Worm (Caenorhabditis elegans) whole organism, midembryonic: ENCODE results near the gene chil-2.

ENCODE experiments used
- T22C8.4 ChIP-seq: fragments of 200-800 bp; sonication (Bioruptor generic); IDR thresholded peaks from 2 replicates; pipeline ENCODE4 v1.3.6; 2022; ENCODE audit warnings: missing genetic modification characterization, missing compliant biosample characterization
- cog-1 ChIP-seq: sonication (generic microtip); optimal IDR thresholded peaks from 2 replicates; lab custom pipeline; 2016; ENCODE audit warnings: missing genetic modification characterization, missing compliant biosample characterization
- flt-1 ChIP-seq: fragments of 200-800 bp; sonication (Bioruptor generic); IDR thresholded peaks from 2 replicates; pipeline ENCODE4 v1.3.6; 2022; ENCODE audit warnings: missing genetic modification characterization, missing compliant biosample characterization
- klf-2 ChIP-seq: fragments of 200-800 bp; sonication (Bioruptor generic); conservative IDR thresholded peaks from 2 replicates; pipeline ENCODE4 v1.3.6; 2022; ENCODE audit warnings: missing genetic modification reagents, missing genetic modification characterization, missing compliant biosample characterization
- med-1 ChIP-seq: sonication (generic microtip); optimal IDR thresholded peaks from 2 replicates; lab custom pipeline; 2017; ENCODE audit warnings: missing genetic modification characterization, mild to moderate bottlenecking, missing compliant biosample characterization, antibody characterized with exemption, missing genetic modification reagents; ENCODE audit not compliant: insufficient read depth
- ref-1 ChIP-seq: fragments of 200-800 bp; sonication (Bioruptor generic); conservative IDR thresholded peaks from 2 replicates; pipeline ENCODE4 v1.3.6; 2022; ENCODE audit warnings: missing genetic modification reagents, missing genetic modification characterization, missing compliant biosample characterization
- tab-1 ChIP-seq: fragments of 200-800 bp; sonication (Bioruptor generic); IDR thresholded peaks from 2 replicates; pipeline ENCODE4 v1.3.6; 2022; ENCODE audit warnings: missing genetic modification characterization, missing compliant biosample characterization
- ztf-23 ChIP-seq: fragments of 200-800 bp; sonication (Bioruptor generic); IDR thresholded peaks from 2 replicates; pipeline ENCODE4 v1.3.6; 2022; ENCODE audit warnings: missing genetic modification reagents, missing genetic modification characterization, missing compliant biosample characterization
- ztf-29 ChIP-seq: fragments of 200-800 bp; sonication (Bioruptor generic); IDR thresholded peaks from 2 replicates; pipeline ENCODE4 v1.3.6; 2022; ENCODE audit warnings: missing genetic modification reagents, missing genetic modification characterization, missing compliant biosample characterization

chil-2 gene

DNA sequence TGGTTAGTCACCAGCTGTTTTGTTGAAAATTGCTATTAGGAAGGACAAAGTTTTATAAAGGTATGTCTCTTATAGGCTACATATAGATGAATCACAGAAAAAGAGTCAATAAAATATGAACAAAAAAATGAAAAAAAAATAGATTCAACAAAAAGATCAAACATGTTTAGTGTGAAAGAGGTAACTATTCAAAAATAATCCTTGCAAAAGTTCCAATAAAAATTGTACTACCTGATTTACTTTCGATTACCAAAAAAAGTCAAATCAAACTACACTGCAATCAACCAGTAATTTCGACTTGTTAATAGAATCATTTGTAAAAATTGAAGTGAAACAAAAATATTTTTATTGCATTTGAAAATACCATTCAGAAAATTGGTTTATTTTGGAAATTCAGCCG is 23.5 kb downstream of the chil-2 start, which contains the start of gene ZK938.10:
TSS of gene ZK938.10 (minus strand) at position 101 of the 400 bp plus-strand sequence.
- TF ChIP-seq cog-1 (tag; lab: Kevin White, UChicago) (no peak), flt-1 (GFP tag; lab: Robert Waterston, UW) (no peak), klf-2 (GFP tag; lab: Robert Waterston, UW) (no peak), ztf-29 (GFP tag; lab: Robert Waterston, UW) (no peak), ztf-23 (GFP tag; lab: Robert Waterston, UW) (no peak), tab-1 (GFP tag; lab: Robert Waterston, UW) (no peak), ref-1 (GFP tag; lab: Robert Waterston, UW) (no peak), med-1 (GFP tag; lab: Kevin White, UChicago) (no peak), T22C8.4 (no peak)

DNA sequence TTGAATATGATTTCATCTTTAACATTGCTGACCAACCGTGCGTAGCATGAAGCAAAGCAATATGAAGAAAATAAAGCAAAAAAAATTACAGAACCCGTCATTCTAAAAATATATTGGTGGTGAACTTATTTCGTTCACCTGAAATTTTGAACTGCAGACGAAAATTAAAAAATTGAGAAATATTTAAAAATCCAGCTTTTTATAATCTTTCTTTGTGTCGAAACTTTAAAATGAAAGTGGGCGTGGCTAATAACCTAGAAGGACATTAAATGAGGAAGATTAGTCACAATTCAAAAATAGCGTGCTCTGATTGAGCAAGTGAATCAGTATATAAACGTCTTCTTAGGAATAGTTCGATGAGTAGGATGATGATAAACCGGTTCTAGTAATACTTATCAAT is 24.9 kb downstream of the chil-2 start, which contains the start of gene old-2:
TSS of gene old-2 (minus strand) at position 101 of the 400 bp plus-strand sequence.
- no peak for TF ChIP-seq T22C8.4
- no peak for TF ChIP-seq cog-1 (tag; lab: Kevin White, UChicago)
- no peak for TF ChIP-seq klf-2 (GFP tag; lab: Robert Waterston, UW)
- no peak for TF ChIP-seq flt-1 (GFP tag; lab: Robert Waterston, UW)

DNA sequence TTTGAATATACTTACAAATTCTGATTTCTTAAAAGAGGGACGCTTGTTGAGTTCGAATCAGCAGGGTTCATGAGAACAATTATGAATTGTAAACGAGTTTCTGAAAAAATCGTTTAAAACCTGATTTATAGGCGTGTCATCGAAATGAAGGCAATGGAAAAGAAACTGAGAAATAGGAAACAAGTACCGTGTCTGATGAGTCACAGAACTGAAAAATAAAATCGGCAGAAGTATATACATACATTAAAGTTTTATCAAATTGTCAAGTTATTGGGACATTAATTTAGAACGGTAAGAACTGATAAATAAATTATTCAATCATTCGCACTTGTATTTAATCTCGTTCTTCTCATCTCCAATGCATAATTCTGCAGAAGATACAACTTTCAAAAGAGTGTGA is 29.2 kb downstream of the chil-2 start, which contains the start of gene chil-9:
TSS of gene chil-9 (minus strand) at position 101 of the 400 bp plus-strand sequence.
- no peak for TF ChIP-seq med-1 (GFP tag; lab: Kevin White, UChicago)
- TF ChIP-seq ztf-23 (GFP tag; lab: Robert Waterston, UW) = no peak
- TF ChIP-seq ref-1 (GFP tag; lab: Robert Waterston, UW) = no peak
- TF ChIP-seq cog-1 (tag; lab: Kevin White, UChicago) = no peak
- TF ChIP-seq tab-1 (GFP tag; lab: Robert Waterston, UW) = no peak
- TF ChIP-seq ztf-29 (GFP tag; lab: Robert Waterston, UW) = no peak
- TF ChIP-seq flt-1 (GFP tag; lab: Robert Waterston, UW) = no peak
- TF ChIP-seq klf-2 (GFP tag; lab: Robert Waterston, UW) = no peak
- TF ChIP-seq T22C8.4 = no peak

DNA sequence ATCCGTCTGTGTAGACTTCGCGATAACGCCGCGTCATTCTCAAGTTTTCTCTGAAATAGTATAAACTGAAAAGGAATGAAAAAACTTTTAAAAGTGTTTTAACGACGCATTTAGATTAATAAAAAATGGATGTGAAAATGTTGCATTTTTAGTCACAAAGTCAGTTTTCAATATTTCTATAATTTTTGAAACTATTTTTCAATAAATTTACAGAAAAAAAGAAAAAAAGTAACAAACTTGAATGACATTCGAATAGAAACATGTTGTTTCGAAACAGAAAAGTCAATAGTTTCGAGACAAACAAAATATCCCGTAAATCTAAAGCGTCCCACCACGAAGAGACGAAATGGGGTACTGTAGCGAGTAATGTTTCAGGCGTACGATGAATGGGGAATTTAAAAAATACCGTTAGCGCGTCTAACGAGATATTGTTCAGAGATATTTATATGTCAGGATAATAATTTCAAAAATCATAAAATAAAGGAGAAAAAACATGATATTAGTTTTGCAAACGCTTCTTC is 32.4 kb downstream of the chil-2 start, which contains the start of gene rnh-1.2:
TSS of gene rnh-1.2 (minus strand) at position 51 of the 521 bp plus-strand sequence.
- TF ChIP-seq T22C8.4 (no peak), tab-1 (GFP tag; lab: Robert Waterston, UW) (no peak), flt-1 (GFP tag; lab: Robert Waterston, UW) (no peak), med-1 (GFP tag; lab: Kevin White, UChicago) (no peak), cog-1 (tag; lab: Kevin White, UChicago) (no peak), ref-1 (GFP tag; lab: Robert Waterston, UW) (no peak), ztf-23 (GFP tag; lab: Robert Waterston, UW) (no peak), ztf-29 (GFP tag; lab: Robert Waterston, UW) (no peak), klf-2 (GFP tag; lab: Robert Waterston, UW) (no peak)

DNA sequence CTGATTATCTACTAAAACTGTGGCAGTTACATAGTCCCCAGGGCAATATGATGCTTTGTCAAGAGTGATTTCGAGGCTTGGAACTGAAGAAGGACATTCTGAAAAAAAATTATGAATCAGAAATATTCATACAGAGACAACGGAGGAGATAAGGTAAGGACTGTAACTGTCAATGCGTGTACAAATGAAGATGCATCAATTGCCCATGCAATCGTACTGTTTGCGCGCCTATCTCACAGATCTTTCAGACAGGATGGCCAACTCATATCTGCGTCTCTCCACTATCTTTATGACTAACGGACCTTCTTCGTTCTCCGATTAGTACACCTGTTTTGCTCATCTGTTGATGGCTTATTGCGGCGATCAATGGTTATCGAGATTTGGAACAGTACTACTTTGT is 34.1 kb downstream of the chil-2 start, which contains the start of gene ZK938.11:
TSS of gene ZK938.11 (minus strand) at position 101 of the 400 bp plus-strand sequence.
- TF ChIP-seq ref-1 (GFP tag; lab: Robert Waterston, UW) = no peak
- TF ChIP-seq tab-1 (GFP tag; lab: Robert Waterston, UW) = no peak
- no peak for TF ChIP-seq flt-1 (GFP tag; lab: Robert Waterston, UW)
- TF ChIP-seq cog-1 (tag; lab: Kevin White, UChicago) = no peak
- no peak for TF ChIP-seq med-1 (GFP tag; lab: Kevin White, UChicago)
- no peak for TF ChIP-seq ztf-23 (GFP tag; lab: Robert Waterston, UW)
- no peak for TF ChIP-seq T22C8.4
- no peak for TF ChIP-seq ztf-29 (GFP tag; lab: Robert Waterston, UW)
- TF ChIP-seq klf-2 (GFP tag; lab: Robert Waterston, UW) = no peak

DNA sequence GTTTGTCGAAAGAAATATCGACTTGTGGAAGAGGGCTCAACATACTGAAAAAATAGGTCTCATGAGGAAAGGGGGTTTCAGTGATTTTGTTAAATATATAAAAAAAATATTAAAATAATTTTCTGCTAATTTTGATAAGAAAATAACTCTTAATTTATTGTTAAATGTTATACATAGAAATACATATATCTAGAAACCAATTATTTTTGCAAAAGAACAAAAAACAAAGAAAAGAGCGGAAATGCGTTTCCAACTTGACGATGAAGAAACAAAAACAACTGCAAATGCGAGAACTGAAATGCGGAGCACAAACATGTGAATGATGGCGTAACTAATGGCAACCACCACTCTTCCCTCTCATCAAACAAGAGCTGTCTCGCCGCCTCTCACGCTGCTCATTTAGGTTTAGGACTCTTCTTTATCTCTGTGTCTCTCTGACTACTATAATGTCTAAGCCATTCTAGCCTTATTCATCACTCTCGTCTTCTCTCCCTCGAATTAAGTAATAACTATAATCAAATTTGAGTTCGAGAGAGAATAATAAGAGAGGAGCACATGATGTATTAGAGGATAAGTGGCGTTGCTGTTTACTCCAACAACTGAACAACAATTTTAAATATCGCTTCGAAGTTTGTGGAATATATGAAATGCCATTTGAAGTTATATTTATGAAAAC is 36.0 kb downstream of the chil-2 start, which contains the start of gene arrd-4:
TSS of gene arrd-4 (minus strand) at position 51 of the 676 bp plus-strand sequence.
- TF ChIP-seq med-1 (GFP tag; lab: Kevin White, UChicago) = no peak
- no peak for TF ChIP-seq flt-1 (GFP tag; lab: Robert Waterston, UW)
- TF ChIP-seq klf-2 (GFP tag; lab: Robert Waterston, UW) = no peak
- no peak for TF ChIP-seq T22C8.4
- TF ChIP-seq cog-1 (tag; lab: Kevin White, UChicago) = no peak
- TF ChIP-seq tab-1 (GFP tag; lab: Robert Waterston, UW) = 0 out of 2 replicates have a peak, but pooled peaks have one; percentile 7

DNA sequence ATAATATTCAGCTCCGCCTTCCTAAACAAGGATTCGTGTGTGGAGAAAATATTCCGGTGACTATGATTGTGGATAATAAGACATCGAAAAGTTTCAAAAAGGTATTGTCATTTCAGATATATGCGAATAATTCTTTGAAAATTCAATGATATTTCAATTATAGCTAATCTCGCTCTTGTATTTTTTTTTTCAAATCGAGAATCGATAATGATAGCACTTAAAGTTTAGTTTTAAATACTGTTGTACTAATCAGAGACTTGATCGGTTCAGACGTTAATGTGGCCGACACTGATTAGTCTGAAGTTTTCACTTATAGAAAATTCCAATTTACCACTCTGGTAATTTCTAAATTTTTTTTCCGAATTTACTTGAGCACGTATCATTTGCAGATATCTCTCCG is 38.5 kb downstream of the chil-2 start:
- TF ChIP-seq med-1 (GFP tag; lab: Kevin White, UChicago) (no peak), T22C8.4 (no peak), flt-1 (GFP tag; lab: Robert Waterston, UW) (no peak), ztf-23 (GFP tag; lab: Robert Waterston, UW) (no peak), tab-1 (GFP tag; lab: Robert Waterston, UW) (no peak), klf-2 (GFP tag; lab: Robert Waterston, UW) (no peak), ztf-29 (GFP tag; lab: Robert Waterston, UW) (no peak), ref-1 (GFP tag; lab: Robert Waterston, UW) (no peak), cog-1 (tag; lab: Kevin White, UChicago) (no peak)

DNA sequence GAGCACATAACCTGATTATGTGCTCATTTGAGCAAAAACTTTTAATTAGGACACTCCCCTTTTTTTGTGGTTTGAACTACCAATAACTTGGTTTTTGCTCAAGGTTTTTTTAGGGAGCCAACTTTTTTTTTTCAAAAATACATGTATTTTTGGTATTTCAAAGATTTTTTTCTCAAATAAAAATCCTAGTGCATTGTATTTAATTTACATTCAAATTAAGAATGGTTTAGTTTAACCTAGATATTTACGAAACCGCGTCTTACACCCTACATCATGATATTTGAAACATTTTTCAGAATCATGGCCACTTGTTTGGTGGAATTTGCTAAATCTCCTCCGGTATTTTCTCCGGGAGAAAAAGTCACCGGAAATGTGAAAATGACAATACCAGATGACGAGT is 39.5 kb downstream of the chil-2 start, which contains the start of gene arrd-5:
TSS of gene arrd-5 (plus strand) at position 301 of the 400 bp plus-strand sequence.
- TF ChIP-seq T22C8.4 = no peak
- TF ChIP-seq med-1 (GFP tag; lab: Kevin White, UChicago) = no peak
- TF ChIP-seq ref-1 (GFP tag; lab: Robert Waterston, UW) = no peak
- no peak for TF ChIP-seq klf-2 (GFP tag; lab: Robert Waterston, UW)
- TF ChIP-seq flt-1 (GFP tag; lab: Robert Waterston, UW) = no peak
